Fruit fly (Drosophila melanogaster): ENCODE results near the gene CG15330.

Gene CG15330

dm6 chrX:7937588-7938481 lies 18.0 kb upstream of the CG15330 start:
- TF ChIP-seq CG17801 (GFP tag; optimal IDR thresholded peaks at IDR 0.05; ENCODE audit: partially characterized antibody), result peak; percentile 81

- no peak for TF ChIP-seq CG17801 (GFP tag; optimal IDR thresholded peaks at IDR 0.05; ENCODE audit: partially characterized antibody)
These were observed 17.4 kb upstream of the CG15330 start for dm6 chrX:7938482-7938804.

dm6 chrX:7944151-7944713 lies 11.6 kb upstream of the CG15330 start:
- TF ChIP-seq CG17801 (GFP tag; optimal IDR thresholded peaks at IDR 0.05; ENCODE audit: partially characterized antibody), result no peak

- peak; percentile 48 for TF ChIP-seq CG17801 (GFP tag; optimal IDR thresholded peaks at IDR 0.05; ENCODE audit: partially characterized antibody)
These were observed 10.8 kb upstream of the CG15330 start for dm6 chrX:7944772-7945722.

- TF ChIP-seq CG17801 (GFP tag; optimal IDR thresholded peaks at IDR 0.05; ENCODE audit: partially characterized antibody), result peak; percentile 90
These were observed 9.0 kb upstream of the CG15330 start, which contains the start of gene orion for dm6 chrX:7946858-7947313. orion (minus strand) TSS chrX:7946908.

- no peak for TF ChIP-seq CG17801 (GFP tag; optimal IDR thresholded peaks at IDR 0.05; ENCODE audit: partially characterized antibody)
These were observed 3.2 kb downstream of the CG15330 start for dm6 chrX:7959025-7959424.

dm6 chrX:7959512-7959911 lies 3.6 kb downstream of the CG15330 start:
- TF ChIP-seq CG17801 (GFP tag; optimal IDR thresholded peaks at IDR 0.05; ENCODE audit: partially characterized antibody), result no peak

dm6 chrX:7960988-7961387 lies 5.1 kb downstream of the CG15330 start:
- no peak for TF ChIP-seq CG17801 (GFP tag; optimal IDR thresholded peaks at IDR 0.05; ENCODE audit: partially characterized antibody)

- TF ChIP-seq CG17801 (GFP tag; optimal IDR thresholded peaks at IDR 0.05; ENCODE audit: partially characterized antibody), result no peak
These were observed 7.9 kb downstream of the CG15330 start, which contains the start of gene sn for dm6 chrX:7963724-7964123. sn (plus strand) TSS chrX:7964024.

- no peak for TF ChIP-seq CG17801 (GFP tag; optimal IDR thresholded peaks at IDR 0.05; ENCODE audit: partially characterized antibody)
These were observed 10.1 kb downstream of the CG15330 start for dm6 chrX:7965761-7966555.

- no peak for TF ChIP-seq CG17801 (GFP tag; optimal IDR thresholded peaks at IDR 0.05; ENCODE audit: partially characterized antibody)
These were observed 11.4 kb downstream of the CG15330 start for dm6 chrX:7967052-7967847.

dm6 chrX:7967848-7968143 lies 11.9 kb downstream of the CG15330 start:
- no peak for TF ChIP-seq CG17801 (GFP tag; optimal IDR thresholded peaks at IDR 0.05; ENCODE audit: partially characterized antibody)

- TF ChIP-seq CG17801 (GFP tag; optimal IDR thresholded peaks at IDR 0.05; ENCODE audit: partially characterized antibody), result peak; percentile 42
These were observed 12.4 kb downstream of the CG15330 start, which contains the start of gene sws for dm6 chrX:7968215-7968799. sws (minus strand) TSS chrX:7968236.
